Worm (Caenorhabditis elegans): Measurements from ENCODE around the gene his-24.

Gene his-24

ce11 chrX:14499830-14500409 is 10.0 kb downstream of the his-24 start:
- TF ChIP-seq unc-62 (GFP tag; optimal IDR thresholded peaks at IDR 0.05) (peak; percentile 17), madf-6 (GFP tag; IDR thresholded peaks at IDR 0.05) (no peak)

ce11 chrX:14500422-14501058 is 10.6 kb downstream of the his-24 start:
- TF ChIP-seq attf-5 (GFP tag; optimal IDR thresholded peaks at IDR 0.05), result no peak
- TF ChIP-seq ztf-6 (GFP tag; IDR thresholded peaks at IDR 0.05), result no peak
- TF ChIP-seq Y95B8A.8 (GFP tag; IDR thresholded peaks at IDR 0.05), result no peak
- no peak for TF ChIP-seq die-1 (tag; optimal IDR thresholded peaks at IDR 0.05)
- no peak for TF ChIP-seq B0019.2 (GFP tag; conservative IDR thresholded peaks at IDR 0.05)
- TF ChIP-seq ZK185.1 (tag; optimal IDR thresholded peaks at IDR 0.05; ENCODE audit: poor library complexity, severe bottlenecking), result no peak
- TF ChIP-seq dox-1 (GFP tag; IDR thresholded peaks at IDR 0.05), result no peak
- no peak for TF ChIP-seq bed-2 (GFP tag; IDR thresholded peaks at IDR 0.05)
- no peak for TF ChIP-seq madf-3 (GFP tag; IDR thresholded peaks at IDR 0.05)
- no peak for TF ChIP-seq zfh-2 (GFP tag; conservative IDR thresholded peaks at IDR 0.05)
- TF ChIP-seq cebp-2 (GFP tag; IDR thresholded peaks at IDR 0.05), result no peak
- TF ChIP-seq mel-28 (tag; optimal IDR thresholded peaks at IDR 0.05; ENCODE audit: borderline replicate concordance), result no peak
- no peak for TF ChIP-seq snpc-1.3 (tag; optimal IDR thresholded peaks at IDR 0.05; ENCODE audit: insufficient read depth)
- no peak for TF ChIP-seq ceh-27 (GFP tag; optimal IDR thresholded peaks at IDR 0.05)
- TF ChIP-seq cebp-1 (GFP tag; IDR thresholded peaks at IDR 0.05), result no peak
- peak; percentile 50 for TF ChIP-seq cebp-1 (tag; optimal IDR thresholded peaks at IDR 0.05)
- TF ChIP-seq madf-6 (GFP tag; IDR thresholded peaks at IDR 0.05), result no peak
- peak; percentile 72 for TF ChIP-seq tlf-1 (GFP tag; optimal IDR thresholded peaks at IDR 0.05)
- TF ChIP-seq Y53G8AR.9 (GFP tag; conservative IDR thresholded peaks at IDR 0.05), result no peak
- no peak for TF ChIP-seq ama-1 (optimal IDR thresholded peaks at IDR 0.05)
- TF ChIP-seq ama-1 (GFP tag; optimal IDR thresholded peaks at IDR 0.05), result no peak
- TF ChIP-seq D2030.7 (GFP tag; IDR thresholded peaks at IDR 0.05), result no peak
- no peak for TF ChIP-seq F10E7.11 (tag; optimal IDR thresholded peaks at IDR 0.05)
- TF ChIP-seq madf-10 (tag; optimal IDR thresholded peaks at IDR 0.05), result no peak
- TF ChIP-seq Y56A3A.18 (GFP tag; IDR thresholded peaks at IDR 0.05), result no peak
- TF ChIP-seq nfya-2 (GFP tag; IDR thresholded peaks at IDR 0.05), result no peak
- TF ChIP-seq somi-1 (GFP tag; optimal IDR thresholded peaks at IDR 0.05), result no peak
- TF ChIP-seq lin-35 (GFP tag; optimal IDR thresholded peaks at IDR 0.05), result no peak
- no peak for TF ChIP-seq madf-8 (GFP tag; conservative IDR thresholded peaks at IDR 0.05)
- TF ChIP-seq ztf-22 (GFP tag; optimal IDR thresholded peaks at IDR 0.05), result peak; percentile 89
- no peak for TF ChIP-seq repo-1 (tag; optimal IDR thresholded peaks at IDR 0.05)
- TF ChIP-seq ceh-40 (GFP tag; IDR thresholded peaks at IDR 0.05), result no peak
- no peak for TF ChIP-seq aptf-2 (GFP tag; conservative IDR thresholded peaks at IDR 0.05)
- TF ChIP-seq ztf-3 (GFP tag; optimal IDR thresholded peaks at IDR 0.05), result no peak
- no peak for TF ChIP-seq attf-6 (GFP tag; IDR thresholded peaks at IDR 0.05)
- TF ChIP-seq bed-1 (GFP tag; IDR thresholded peaks at IDR 0.05), result no peak
- TF ChIP-seq ztf-18 (tag; optimal IDR thresholded peaks at IDR 0.05), result no peak
- TF ChIP-seq pbrm-1 (GFP tag; IDR thresholded peaks at IDR 0.05), result no peak
- TF ChIP-seq ceh-58 (GFP tag; IDR thresholded peaks at IDR 0.05), result no peak
- no peak for TF ChIP-seq F37B4.10 (GFP tag; IDR thresholded peaks at IDR 0.05)
- no peak for TF ChIP-seq akir-1 (GFP tag; optimal IDR thresholded peaks at IDR 0.05)
- no peak for TF ChIP-seq F52B5.7 (tag; optimal IDR thresholded peaks at IDR 0.05)
- TF ChIP-seq F33H1.4 (GFP tag; IDR thresholded peaks at IDR 0.05), result no peak
- TF ChIP-seq pha-4 (tag; optimal IDR thresholded peaks at IDR 0.05), result peak; percentile 43
- no peak for TF ChIP-seq athp-1 (tag; optimal IDR thresholded peaks at IDR 0.05)
- TF ChIP-seq nfyb-1 (GFP tag; IDR thresholded peaks at IDR 0.05), result no peak
